Worm (Caenorhabditis elegans): ENCODE data around the gene C35D10.8.
A peak's percentile ranks its signal among the peaks of the same experiment; 100 is the strongest.

DNA sequence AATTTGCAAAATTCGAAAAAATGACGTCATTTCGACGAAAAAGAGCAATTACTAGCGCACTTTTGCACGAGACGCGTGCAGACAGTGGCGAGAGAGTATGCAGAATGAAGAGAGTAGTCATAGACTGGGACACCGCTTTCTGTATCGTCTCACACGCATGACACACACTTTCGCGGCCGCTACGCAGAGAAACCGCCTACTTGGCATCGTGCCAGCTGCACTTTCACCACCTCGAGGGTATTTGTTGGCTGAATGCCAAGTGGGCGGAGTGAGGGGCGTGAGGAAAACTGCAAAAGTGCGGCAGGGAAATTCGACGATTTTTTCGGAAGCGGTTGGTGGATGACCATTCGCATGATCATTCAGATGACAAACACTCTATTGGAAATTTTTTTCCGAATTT is 44.7 kb downstream of the C35D10.8 start:
- TF ChIP-seq flt-1 (GFP tag; IDR thresholded peaks at IDR 0.05) = peak; percentile 84
- TF ChIP-seq klf-2 (GFP tag; conservative IDR thresholded peaks at IDR 0.05) = no peak
- TF ChIP-seq ztf-29 (GFP tag; IDR thresholded peaks at IDR 0.05) = no peak
- peak; percentile 95 for TF ChIP-seq cog-1 (tag; optimal IDR thresholded peaks at IDR 0.05)
- TF ChIP-seq T22C8.4 (GFP tag; IDR thresholded peaks at IDR 0.05) = peak; percentile 36; the same call in 1 of the 2 replicates

All from whole organism, midembryonic.